Worm (Caenorhabditis elegans) whole organism, midembryonic: ENCODE measurements around the gene nucl-1.

Experiments used
- flt-1 ChIP-seq: fragments of 200-800 bp; sonication (Bioruptor generic); IDR thresholded peaks from 2 replicates; pipeline ENCODE4 v1.3.6; 2022; ENCODE audit warnings: missing genetic modification characterization, missing compliant biosample characterization
- klf-2 ChIP-seq: fragments of 200-800 bp; sonication (Bioruptor generic); conservative IDR thresholded peaks from 2 replicates; pipeline ENCODE4 v1.3.6; 2022; ENCODE audit warnings: missing genetic modification reagents, missing genetic modification characterization, missing compliant biosample characterization
- ref-1 ChIP-seq: fragments of 200-800 bp; sonication (Bioruptor generic); conservative IDR thresholded peaks from 2 replicates; pipeline ENCODE4 v1.3.6; 2022; ENCODE audit warnings: missing genetic modification reagents, missing genetic modification characterization, missing compliant biosample characterization
- ztf-29 ChIP-seq: fragments of 200-800 bp; sonication (Bioruptor generic); IDR thresholded peaks from 2 replicates; pipeline ENCODE4 v1.3.6; 2022; ENCODE audit warnings: missing genetic modification reagents, missing genetic modification characterization, missing compliant biosample characterization

DNA sequence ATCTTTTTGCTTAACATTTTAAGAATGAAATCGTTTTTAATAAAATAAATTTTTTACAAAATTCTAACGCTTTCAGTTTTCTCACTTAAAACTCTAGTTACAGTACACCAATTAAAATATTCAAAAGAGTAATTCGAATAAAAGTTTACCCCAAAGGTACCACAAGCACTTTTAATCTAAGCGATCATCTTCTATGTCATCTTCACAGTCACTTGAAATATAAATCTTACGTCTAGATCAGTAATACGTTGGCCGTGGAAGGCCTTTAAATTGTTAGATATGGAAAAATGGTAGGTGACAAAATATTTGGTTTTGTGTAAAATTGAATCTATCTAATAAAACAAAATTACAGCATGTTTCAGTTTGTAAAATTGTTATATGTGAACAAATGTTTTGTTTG, 42.0 kb downstream of the nucl-1 start:
- no peak for TF ChIP-seq klf-2 (GFP tag; lab: Robert Waterston, UW)
- no peak for TF ChIP-seq flt-1 (GFP tag; lab: Robert Waterston, UW)
- no peak for TF ChIP-seq ztf-29
- TF ChIP-seq ref-1 (GFP tag; lab: Robert Waterston, UW) = no peak
